Worm (Caenorhabditis elegans): Measurements from ENCODE around the gene F23B12.4.
A peak's percentile ranks its signal among the peaks of the same experiment; 100 is the strongest.

F23B12.4 gene

ce11 chrV:14468196-14468874, 27.4 kb downstream of the F23B12.4 start, which contains the start of gene srz-97:
srz-97 (minus strand) TSS chrV:14468246.
- TF ChIP-seq elt-2 (tag; optimal IDR thresholded peaks at IDR 0.05) (peak; percentile 47), lin-39 (tag; optimal IDR thresholded peaks at IDR 0.05) (no peak), nhr-23 (tag; optimal IDR thresholded peaks at IDR 0.05) (no peak), nhr-43 (tag; optimal IDR thresholded peaks at IDR 0.05; ENCODE audit: poor library complexity, severe bottlenecking) (peak; percentile 34), ceh-28 (tag; optimal IDR thresholded peaks at IDR 0.05) (no peak), nhr-77 (tag; optimal IDR thresholded peaks at IDR 0.05) (peak; percentile 42), pqm-1 (tag; optimal IDR thresholded peaks at IDR 0.05) (peak; percentile 54), pha-4 (tag; optimal IDR thresholded peaks at IDR 0.05) (no peak), R02D3.7 (tag; optimal IDR thresholded peaks at IDR 0.05) (peak; percentile 36), nhr-12 (tag; optimal IDR thresholded peaks at IDR 0.05) (no peak), nhr-25 (tag; optimal IDR thresholded peaks at IDR 0.05) (peak; percentile 54), snpc-4 (tag; optimal IDR thresholded peaks at IDR 0.05) (peak; percentile 97)

ce11 chrV:14468931-14469330, 28.0 kb downstream of the F23B12.4 start, which contains the start of gene clec-57:
clec-57 (plus strand) TSS chrV:14469231.
- TF ChIP-seq pqm-1 (tag; optimal IDR thresholded peaks at IDR 0.05), result no peak
- TF ChIP-seq nfya-1 (tag; optimal IDR thresholded peaks at IDR 0.05; ENCODE audit: insufficient read depth), result no peak
- no peak for TF ChIP-seq ceh-28 (tag; optimal IDR thresholded peaks at IDR 0.05)
- no peak for TF ChIP-seq nhr-11 (tag; optimal IDR thresholded peaks at IDR 0.05)
- no peak for TF ChIP-seq unc-62 (GFP tag; optimal IDR thresholded peaks at IDR 0.05)
- TF ChIP-seq skn-1 (tag; optimal IDR thresholded peaks at IDR 0.05), result no peak

- TF ChIP-seq sea-2 (GFP tag; optimal IDR thresholded peaks at IDR 0.05) (no peak), nhr-11 (tag; optimal IDR thresholded peaks at IDR 0.05) (no peak), aly-2 (tag; optimal IDR thresholded peaks at IDR 0.05) (no peak), unc-62 (GFP tag; optimal IDR thresholded peaks at IDR 0.05) (no peak), jun-1 (tag; optimal IDR thresholded peaks at IDR 0.05) (no peak), nhr-28 (tag; optimal IDR thresholded peaks at IDR 0.05) (no peak), nhr-23 (tag; optimal IDR thresholded peaks at IDR 0.05) (no peak), ztf-4 (tag; optimal IDR thresholded peaks at IDR 0.05) (no peak), nhr-76 (tag; optimal IDR thresholded peaks at IDR 0.05) (no peak), pha-4 (tag; optimal IDR thresholded peaks at IDR 0.05) (no peak), ZK546.5 (tag; optimal IDR thresholded peaks at IDR 0.05) (no peak), lin-15B (tag; optimal IDR thresholded peaks at IDR 0.05) (no peak), elt-1 (tag; optimal IDR thresholded peaks at IDR 0.05) (no peak), ceh-82 (tag; optimal IDR thresholded peaks at IDR 0.05) (no peak), mml-1 (tag; optimal IDR thresholded peaks at IDR 0.05) (no peak), zag-1 (tag; optimal IDR thresholded peaks at IDR 0.05) (no peak), skn-1 (tag; optimal IDR thresholded peaks at IDR 0.05) (no peak), lin-39 (tag; optimal IDR thresholded peaks at IDR 0.05) (no peak)
Measured at ce11 chrV:14472229-14472628, 31.3 kb downstream of the F23B12.4 start, which contains the start of gene clec-227. clec-227 (plus strand) TSS chrV:14472529.

- TF ChIP-seq pqm-1 (tag; optimal IDR thresholded peaks at IDR 0.05), result peak; percentile 5
- no peak for TF ChIP-seq ama-1 (optimal IDR thresholded peaks at IDR 0.05)
- TF ChIP-seq lsy-12 (tag; optimal IDR thresholded peaks at IDR 0.05), result no peak
- TF ChIP-seq nhr-76 (tag; optimal IDR thresholded peaks at IDR 0.05), result no peak
- peak; percentile 38 for TF ChIP-seq elt-2 (tag; optimal IDR thresholded peaks at IDR 0.05)
Measured at ce11 chrV:14474099-14474498, 33.2 kb downstream of the F23B12.4 start, which contains the start of gene clec-56. clec-56 (plus strand) TSS chrV:14474399.

- TF ChIP-seq nhr-12 (tag; optimal IDR thresholded peaks at IDR 0.05), result no peak
- no peak for TF ChIP-seq zag-1 (tag; optimal IDR thresholded peaks at IDR 0.05)
- TF ChIP-seq tbx-2 (tag; optimal IDR thresholded peaks at IDR 0.05), result no peak
- TF ChIP-seq lsy-12 (tag; optimal IDR thresholded peaks at IDR 0.05), result no peak
- no peak for TF ChIP-seq egl-5 (tag; optimal IDR thresholded peaks at IDR 0.05)
- TF ChIP-seq elt-2 (tag; optimal IDR thresholded peaks at IDR 0.05), result peak; percentile 48
- no peak for TF ChIP-seq pha-4 (tag; optimal IDR thresholded peaks at IDR 0.05)
- no peak for TF ChIP-seq lin-15B (tag; optimal IDR thresholded peaks at IDR 0.05)
- peak; percentile 5 for TF ChIP-seq pqm-1 (tag; optimal IDR thresholded peaks at IDR 0.05)
- TF ChIP-seq aly-2 (tag; optimal IDR thresholded peaks at IDR 0.05), result no peak
- TF ChIP-seq nhr-25 (tag; optimal IDR thresholded peaks at IDR 0.05), result no peak
- TF ChIP-seq nhr-77 (tag; optimal IDR thresholded peaks at IDR 0.05), result no peak
- TF ChIP-seq hmg-11 (tag; optimal IDR thresholded peaks at IDR 0.05), result no peak
- TF ChIP-seq R02D3.7 (tag; optimal IDR thresholded peaks at IDR 0.05), result no peak
- TF ChIP-seq unc-39 (tag; optimal IDR thresholded peaks at IDR 0.05), result no peak
- TF ChIP-seq nhr-237 (tag; optimal IDR thresholded peaks at IDR 0.05), result no peak
Measured at ce11 chrV:14476680-14477079, 35.7 kb downstream of the F23B12.4 start, which contains the start of gene clec-54. clec-54 (plus strand) TSS chrV:14476903.

Measured in whole organism, L3 larva.